Worm (Caenorhabditis elegans): Measurements from ENCODE around the gene Y54B9A.1.

- TF ChIP-seq elt-3 (tag; optimal IDR thresholded peaks at IDR 0.05) = no peak
- no peak for TF ChIP-seq nhr-12 (tag; optimal IDR thresholded peaks at IDR 0.05)
Measured at ce11 chrV:9416624-9417023, 22.7 kb downstream of the Y54B9A.1 start, which contains the start of gene F36D4.1.

All from whole organism, mixed stage, embryonic.